Worm (Caenorhabditis elegans) whole organism, early embryonic: ENCODE results near the gene K08C7.7.
A peak's percentile ranks its signal among the peaks of the same experiment; 100 is the strongest.
"Not testable (repeated sequence)": the region's sequence is repeated elsewhere in the genome, so short reads cannot be mapped to it uniquely, and the experiment has no call there.

Experiments used
- B0310.2 ChIP-seq: sonication (generic microtip); optimal IDR thresholded peaks from 2 replicates; lab custom pipeline; 2016; ENCODE audit warnings: mild to moderate bottlenecking, missing genetic modification characterization, missing compliant biosample characterization
- F13C5.2 ChIP-seq: sonication (generic microtip); optimal IDR thresholded peaks from 2 replicates; lab custom pipeline; 2017; ENCODE audit warnings: mild to moderate bottlenecking, missing genetic modification characterization, inconsistent platforms, missing compliant biosample characterization
- aly-1 ChIP-seq: sonication (generic microtip); optimal IDR thresholded peaks from 2 replicates; lab custom pipeline; 2016; ENCODE audit warnings: missing genetic modification characterization, missing compliant biosample characterization
- ama-1 ChIP-seq: fragments of 150-350 bp; optimal IDR thresholded peaks from 2 replicates; lab custom pipeline; 2014
- ceh-13 ChIP-seq: fragments of 200-800 bp; sonication (Bioruptor generic); optimal IDR thresholded peaks from 2 replicates; lab custom pipeline; 2018; ENCODE audit warnings: mild to moderate bottlenecking, missing genetic modification characterization, missing compliant biosample characterization
- ceh-36 ChIP-seq: sonication (generic microtip); optimal IDR thresholded peaks from 2 replicates; lab custom pipeline; 2016; ENCODE audit warnings: missing genetic modification characterization, inconsistent platforms, missing compliant biosample characterization
- ets-7 ChIP-seq: sonication (generic microtip); optimal IDR thresholded peaks from 2 replicates; lab custom pipeline; 2016; ENCODE audit warnings: missing genotype, missing genetic modification characterization, missing compliant biosample characterization
- flt-1 ChIP-seq: fragments of 200-800 bp; sonication (Bioruptor generic); IDR thresholded peaks from 2 replicates; pipeline ENCODE4 v1.3.6; 2022; ENCODE audit warnings: missing genetic modification characterization, missing compliant biosample characterization
- hmbx-1 ChIP-seq: sonication (generic microtip); optimal IDR thresholded peaks from 2 replicates; lab custom pipeline; 2016; ENCODE audit warnings: mild to moderate bottlenecking, missing genetic modification characterization, missing compliant biosample characterization
- hmg-4 ChIP-seq: fragments of 200-800 bp; sonication (Bioruptor generic); optimal IDR thresholded peaks from 2 replicates; lab custom pipeline; 2018; ENCODE audit warnings: mild to moderate bottlenecking, missing genetic modification characterization, missing compliant biosample characterization
- hnd-1 ChIP-seq: sonication (generic microtip); optimal IDR thresholded peaks from 2 replicates; lab custom pipeline; 2016; ENCODE audit warnings: missing genetic modification characterization, missing compliant biosample characterization
- pes-1 ChIP-seq: fragments of 200-800 bp; sonication (Bioruptor generic); IDR thresholded peaks from 2 replicates; pipeline ENCODE4 v1.3.6; 2022; ENCODE audit warnings: missing genetic modification reagents, missing genetic modification characterization, missing compliant biosample characterization
- scrt-1 ChIP-seq: fragments of 200-800 bp; sonication (Bioruptor generic); IDR thresholded peaks from 2 replicates; pipeline ENCODE4 v1.3.6; 2022; ENCODE audit warnings: missing genetic modification characterization, missing compliant biosample characterization
- sea-1 ChIP-seq: fragments of 200-800 bp; sonication (Bioruptor generic); conservative IDR thresholded peaks from 2 replicates; pipeline ENCODE4 v1.3.6; 2022; ENCODE audit warnings: missing genetic modification characterization, missing compliant biosample characterization
- tbx-11 ChIP-seq: fragments of 200-800 bp; sonication (Bioruptor generic); IDR thresholded peaks from 2 replicates; pipeline ENCODE4 v1.3.6; 2022; ENCODE audit warnings: missing genetic modification characterization, missing compliant biosample characterization
- tbx-37 ChIP-seq: fragments of 200-800 bp; sonication (Bioruptor generic); conservative IDR thresholded peaks from 2 replicates; pipeline ENCODE4 v1.3.6; 2022; ENCODE audit warnings: missing genetic modification reagents, missing genetic modification characterization, missing compliant biosample characterization
- tra-4 ChIP-seq: sonication (generic microtip); optimal IDR thresholded peaks from 2 replicates; lab custom pipeline; 2017; ENCODE audit warnings: missing genetic modification characterization, missing compliant biosample characterization

K08C7.7 gene

ce11 chrIV:10654047-10654446 is 10.2 kb upstream of the K08C7.7 start, which contains the start of gene glb-19:
glb-19 (minus strand) TSS chrIV:10654147.
- not testable (repeated sequence) for TF ChIP-seq hmg-4 (GFP tag; lab: Kevin White, UChicago); tra-4 (tag; lab: Kevin White, UChicago); pes-1

DNA sequence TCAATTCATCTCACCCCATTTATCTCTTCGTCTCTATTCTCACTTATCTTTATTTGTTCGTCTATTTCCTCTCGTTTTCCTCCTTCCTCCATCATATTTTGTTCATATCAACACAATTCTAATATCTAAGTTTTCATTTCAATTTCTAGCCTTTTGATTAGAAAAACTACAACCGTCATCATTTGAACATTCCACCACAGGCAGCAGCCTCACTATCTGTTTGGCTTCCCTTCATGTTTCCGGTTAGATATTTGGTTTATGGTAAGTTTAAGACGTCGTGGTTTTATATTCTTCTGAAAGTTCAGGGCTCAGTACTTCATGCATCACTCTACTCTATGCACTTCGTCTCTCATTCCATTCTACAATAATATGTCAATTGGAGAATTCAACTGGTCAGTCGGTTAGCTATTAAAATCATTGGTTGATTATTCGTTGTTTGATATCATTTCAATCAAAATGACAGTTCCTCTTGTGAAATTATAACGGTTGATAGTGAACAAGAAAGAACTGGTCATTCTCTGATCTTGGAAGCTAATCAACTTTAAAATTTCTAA is 7.4 kb upstream of the K08C7.7 start, which contains the start of gene K08C7.1:
K08C7.1 (plus strand) TSS at position 43 of the 554 bp plus-strand sequence.
- TF ChIP-seq tra-4 (tag; lab: Kevin White, UChicago) (no peak), hmg-4 (GFP tag; lab: Kevin White, UChicago) (no peak), ama-1 (lab: Kevin White, UChicago) (no peak), pes-1 (no peak), hmbx-1 (tag; lab: Kevin White, UChicago) (no peak), aly-1 (tag; lab: Kevin White, UChicago) (no peak), hnd-1 (tag; lab: Kevin White, UChicago) (no peak), B0310.2 (no peak), ets-7 (tag; lab: Kevin White, UChicago) (no peak), tbx-11 (GFP tag; lab: Robert Waterston, UW) (no peak), sea-1 (GFP tag; lab: Robert Waterston, UW) (no peak), flt-1 (GFP tag; lab: Robert Waterston, UW) (no peak), ceh-13 (GFP tag; lab: Kevin White, UChicago) (no peak), tbx-37 (GFP tag; lab: Robert Waterston, UW) (no peak), scrt-1 (no peak), F13C5.2 (tag; lab: Kevin White, UChicago) (no peak)

DNA sequence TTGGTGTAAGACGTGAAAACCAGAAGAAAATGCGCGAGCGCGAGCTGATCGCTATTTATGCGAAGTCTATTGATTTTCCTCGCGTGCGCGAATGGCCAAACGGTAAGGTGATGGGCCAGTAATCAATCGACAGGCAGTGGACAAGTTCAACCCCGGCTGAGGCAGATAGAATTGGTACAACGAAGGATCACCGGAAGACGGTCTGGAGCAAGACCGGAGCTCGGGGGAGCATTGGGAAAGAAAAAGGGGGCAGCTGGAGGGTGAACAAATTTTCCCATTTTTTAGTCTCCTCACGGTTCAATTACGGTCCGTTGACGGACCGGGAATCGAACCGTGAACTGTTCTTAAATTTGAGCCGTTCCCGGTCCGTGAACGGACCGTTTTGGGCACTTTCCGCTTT is 5.9 kb upstream of the K08C7.7 start:
- peak; percentile 52; the same call in 1 of the 2 replicates for TF ChIP-seq scrt-1

- TF ChIP-seq aly-1 (tag; lab: Kevin White, UChicago) = no peak
- no peak for TF ChIP-seq hmbx-1 (tag; lab: Kevin White, UChicago)
- TF ChIP-seq flt-1 (GFP tag; lab: Robert Waterston, UW) = no peak
- no peak for TF ChIP-seq ceh-36 (tag; lab: Kevin White, UChicago)
- TF ChIP-seq tbx-37 (GFP tag; lab: Robert Waterston, UW) = no peak
- no peak for TF ChIP-seq B0310.2
- TF ChIP-seq ama-1 (lab: Kevin White, UChicago) = no peak
- no peak for TF ChIP-seq ets-7 (tag; lab: Kevin White, UChicago)
- TF ChIP-seq hmg-4 (GFP tag; lab: Kevin White, UChicago) = no peak
- no peak for TF ChIP-seq scrt-1
- no peak for TF ChIP-seq sea-1 (GFP tag; lab: Robert Waterston, UW)
- TF ChIP-seq tra-4 (tag; lab: Kevin White, UChicago) = no peak
- no peak for TF ChIP-seq hnd-1 (tag; lab: Kevin White, UChicago)
These were observed 3.2 kb upstream of the K08C7.7 start for ce11 chrIV:10661072-10661471.

DNA sequence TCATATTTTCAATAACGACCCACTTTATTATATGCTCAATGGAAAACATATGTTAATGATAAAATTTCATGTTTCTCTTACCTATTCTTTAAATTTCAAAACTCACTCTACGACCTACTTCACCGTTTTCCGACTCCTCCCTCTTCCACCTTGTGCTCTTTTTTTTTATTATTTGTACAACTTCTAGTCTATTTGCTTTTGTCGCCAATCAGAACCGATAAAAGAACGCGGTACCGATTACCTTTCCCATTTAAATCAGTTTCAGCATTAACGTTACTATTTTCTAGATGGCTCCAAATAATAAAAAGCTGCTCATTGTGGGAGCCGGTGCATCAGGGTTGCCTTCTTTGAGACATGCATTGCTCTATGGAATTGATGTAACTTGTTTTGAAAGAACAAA is 2.5 kb upstream of the K08C7.7 start, which contains the start of gene fmo-1:
fmo-1 (plus strand) TSS at position 98 of the 400 bp plus-strand sequence.
- no peak for TF ChIP-seq aly-1 (tag; lab: Kevin White, UChicago)
- no peak for TF ChIP-seq tra-4 (tag; lab: Kevin White, UChicago)
- no peak for TF ChIP-seq hmbx-1 (tag; lab: Kevin White, UChicago)
- TF ChIP-seq sea-1 (GFP tag; lab: Robert Waterston, UW) = no peak
- no peak for TF ChIP-seq hnd-1 (tag; lab: Kevin White, UChicago)
- no peak for TF ChIP-seq F13C5.2 (tag; lab: Kevin White, UChicago)
- no peak for TF ChIP-seq ceh-13 (GFP tag; lab: Kevin White, UChicago)
- no peak for TF ChIP-seq B0310.2

ce11 chrIV:10666523-10666922 is 2.3 kb downstream of the K08C7.7 start, which contains the start of gene epi-1:
epi-1 (plus strand) TSS chrIV:10666823.
- TF ChIP-seq B0310.2 = no peak

DNA sequence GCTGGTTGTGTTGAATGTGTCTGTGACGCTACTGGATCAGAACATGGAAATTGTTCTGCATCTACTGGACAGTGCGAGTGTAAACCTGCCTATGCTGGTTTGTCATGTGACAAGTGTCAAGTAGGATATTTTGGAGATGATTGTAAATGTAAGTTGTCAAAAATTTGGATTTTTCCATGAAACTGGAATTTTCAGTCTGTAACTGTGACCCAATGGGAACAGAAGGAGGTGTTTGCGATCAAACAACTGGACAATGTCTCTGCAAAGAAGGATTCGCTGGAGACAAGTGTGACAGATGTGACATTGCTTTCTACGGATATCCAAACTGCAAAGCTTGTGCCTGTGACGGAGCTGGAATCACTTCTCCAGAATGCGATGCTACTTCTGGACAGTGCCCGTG is 4.3 kb downstream of the K08C7.7 start:
- TF ChIP-seq tra-4 (tag; lab: Kevin White, UChicago) (no peak), hnd-1 (tag; lab: Kevin White, UChicago) (no peak), hmbx-1 (tag; lab: Kevin White, UChicago) (no peak), scrt-1 (no peak), ets-7 (tag; lab: Kevin White, UChicago) (no peak), aly-1 (tag; lab: Kevin White, UChicago) (no peak), B0310.2 (no peak), F13C5.2 (tag; lab: Kevin White, UChicago) (no peak), tbx-37 (GFP tag; lab: Robert Waterston, UW) (no peak), sea-1 (GFP tag; lab: Robert Waterston, UW) (no peak), hmg-4 (GFP tag; lab: Kevin White, UChicago) (no peak), tbx-11 (GFP tag; lab: Robert Waterston, UW) (no peak), ama-1 (lab: Kevin White, UChicago) (no peak), ceh-13 (GFP tag; lab: Kevin White, UChicago) (no peak), flt-1 (GFP tag; lab: Robert Waterston, UW) (no peak), pes-1 (no peak), ceh-36 (tag; lab: Kevin White, UChicago) (no peak)

DNA sequence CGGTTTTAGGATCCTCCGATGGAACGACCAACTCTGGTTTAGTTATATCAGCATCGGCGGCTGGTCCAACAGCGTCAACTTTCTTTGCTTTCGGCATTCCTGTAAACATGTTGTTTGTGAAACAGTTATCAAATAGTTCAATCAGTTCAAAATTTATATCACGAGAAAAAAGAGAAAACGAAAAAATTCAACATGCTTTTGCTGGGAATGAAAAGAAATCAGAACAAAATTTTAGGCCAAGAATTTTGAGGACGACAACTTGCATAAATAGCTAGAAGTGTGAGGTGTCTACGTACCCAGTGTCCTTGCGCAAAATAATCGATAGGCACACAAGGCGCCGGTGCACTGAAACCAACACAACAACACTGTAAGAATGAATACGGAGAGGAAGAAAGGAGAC is 16.1 kb downstream of the K08C7.7 start, which contains the start of gene K08C7.4:
K08C7.4 (minus strand) TSS at position 101 of the 400 bp plus-strand sequence.
- no peak for TF ChIP-seq ceh-13 (GFP tag; lab: Kevin White, UChicago)
- no peak for TF ChIP-seq pes-1
- no peak for TF ChIP-seq flt-1 (GFP tag; lab: Robert Waterston, UW)
- no peak for TF ChIP-seq ama-1 (lab: Kevin White, UChicago)
- no peak for TF ChIP-seq tbx-37 (GFP tag; lab: Robert Waterston, UW)
- no peak for TF ChIP-seq hmbx-1 (tag; lab: Kevin White, UChicago)
- no peak for TF ChIP-seq tra-4 (tag; lab: Kevin White, UChicago)
- TF ChIP-seq hmg-4 (GFP tag; lab: Kevin White, UChicago) = no peak
- no peak for TF ChIP-seq tbx-11 (GFP tag; lab: Robert Waterston, UW)
- TF ChIP-seq hnd-1 (tag; lab: Kevin White, UChicago) = no peak
- no peak for TF ChIP-seq scrt-1
- no peak for TF ChIP-seq aly-1 (tag; lab: Kevin White, UChicago)
- TF ChIP-seq sea-1 (GFP tag; lab: Robert Waterston, UW) = no peak
- no peak for TF ChIP-seq ceh-36 (tag; lab: Kevin White, UChicago)
- TF ChIP-seq F13C5.2 (tag; lab: Kevin White, UChicago) = no peak
- TF ChIP-seq ets-7 (tag; lab: Kevin White, UChicago) = no peak
- no peak for TF ChIP-seq B0310.2
